Worm (Caenorhabditis elegans) whole organism, L4/young adult: Measurements from ENCODE around the gene F47D12.3.

ENCODE experiments used
- W03F9.2 ChIP-seq: fragments of 150-350 bp; optimal IDR thresholded peaks from 2 replicates; lab custom pipeline; 2014; ENCODE audit warnings: missing biosample characterization, missing genetic modification characterization
- dao-5 ChIP-seq: sonication (generic microtip); optimal IDR thresholded peaks from 2 replicates; lab custom pipeline; 2016; ENCODE audit warnings: missing genotype, missing genetic modification characterization, moderate library complexity, missing compliant biosample characterization
- him-1 ChIP-seq: sonication (generic microtip); optimal IDR thresholded peaks from 2 replicates; lab custom pipeline; 2016; ENCODE audit warnings: missing genotype, missing genetic modification reagents, missing genetic modification characterization, missing compliant biosample characterization

DNA sequence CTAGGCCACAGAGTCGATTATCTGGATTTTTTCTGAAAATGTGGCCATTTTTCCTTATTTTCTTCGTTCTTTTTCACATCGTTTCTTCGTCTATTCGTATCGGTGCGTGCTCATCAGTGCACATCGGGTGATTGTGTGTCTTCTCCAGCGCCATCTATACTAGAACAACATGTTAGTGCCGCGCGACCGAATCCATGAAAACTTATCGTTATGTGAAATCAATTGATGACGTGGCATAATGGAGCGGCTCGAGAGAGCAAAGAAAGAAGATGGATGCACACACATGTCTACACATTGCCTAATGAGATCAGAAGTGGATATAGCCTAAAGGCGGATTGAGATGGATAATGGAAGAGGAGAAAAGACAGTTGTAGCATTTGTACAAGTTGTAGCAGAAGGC is 14.0 kb downstream of the F47D12.3 start:
- TF ChIP-seq him-1 (tag; lab: Kevin White, UChicago), result no peak
- TF ChIP-seq dao-5 (tag; lab: Kevin White, UChicago), result no peak
- TF ChIP-seq W03F9.2 (tag; lab: Kevin White, UChicago), result no peak
